Worm (Caenorhabditis elegans): Measurements from ENCODE around the gene sru-18.
"Not testable (repeated sequence)": the region's sequence is repeated elsewhere in the genome, so short reads cannot be mapped to it uniquely, and the experiment has no call there.

Gene sru-18

DNA sequence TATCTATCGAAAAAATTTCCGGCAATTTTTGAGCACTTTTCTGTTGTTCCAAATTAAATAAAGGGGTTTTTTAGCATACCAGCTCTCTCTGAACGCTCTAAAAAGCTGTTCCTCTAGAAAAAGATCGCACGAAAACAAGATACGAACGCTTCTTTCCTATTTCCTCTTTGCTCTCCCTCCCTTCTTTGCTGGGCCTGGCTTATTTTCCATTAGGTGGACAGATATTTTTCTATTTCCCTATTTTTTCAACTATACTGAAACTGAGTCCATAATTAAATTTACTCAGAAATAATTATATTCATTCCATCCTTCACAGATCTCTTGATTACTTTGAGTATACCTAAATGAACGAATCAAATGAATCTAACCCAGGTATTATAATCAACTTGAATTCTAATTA lies at the start of gene sru-18:
sru-18 (plus strand) TSS at position 301 of the 400 bp plus-strand sequence.
- TF ChIP-seq med-1 (GFP tag; optimal IDR thresholded peaks at IDR 0.05; ENCODE audit: insufficient read depth) (no peak), ztf-23 (GFP tag; IDR thresholded peaks at IDR 0.05) (no peak), flt-1 (GFP tag; IDR thresholded peaks at IDR 0.05) (no peak), ref-1 (GFP tag; conservative IDR thresholded peaks at IDR 0.05) (no peak), ztf-29 (GFP tag; IDR thresholded peaks at IDR 0.05) (no peak), T22C8.4 (GFP tag; IDR thresholded peaks at IDR 0.05) (no peak), tab-1 (GFP tag; IDR thresholded peaks at IDR 0.05) (no peak), klf-2 (GFP tag; conservative IDR thresholded peaks at IDR 0.05) (no peak), cog-1 (tag; optimal IDR thresholded peaks at IDR 0.05) (no peak)

ce11 chrIV:12454115-12454514 lies 47.9 kb upstream of the sru-18 start, which contains the start of gene spe-44:
TSS of gene spe-44 (minus strand) at chrIV:12454215.
- TF ChIP-seq ztf-29 (GFP tag; IDR thresholded peaks at IDR 0.05) (no peak), tab-1 (GFP tag; IDR thresholded peaks at IDR 0.05) (no peak), cog-1 (tag; optimal IDR thresholded peaks at IDR 0.05) (no peak), T22C8.4 (GFP tag; IDR thresholded peaks at IDR 0.05) (no peak), flt-1 (GFP tag; IDR thresholded peaks at IDR 0.05) (no peak), med-1 (GFP tag; optimal IDR thresholded peaks at IDR 0.05; ENCODE audit: insufficient read depth) (no peak), ref-1 (GFP tag; conservative IDR thresholded peaks at IDR 0.05) (no peak), klf-2 (GFP tag; conservative IDR thresholded peaks at IDR 0.05) (no peak), ztf-23 (GFP tag; IDR thresholded peaks at IDR 0.05) (no peak)

DNA sequence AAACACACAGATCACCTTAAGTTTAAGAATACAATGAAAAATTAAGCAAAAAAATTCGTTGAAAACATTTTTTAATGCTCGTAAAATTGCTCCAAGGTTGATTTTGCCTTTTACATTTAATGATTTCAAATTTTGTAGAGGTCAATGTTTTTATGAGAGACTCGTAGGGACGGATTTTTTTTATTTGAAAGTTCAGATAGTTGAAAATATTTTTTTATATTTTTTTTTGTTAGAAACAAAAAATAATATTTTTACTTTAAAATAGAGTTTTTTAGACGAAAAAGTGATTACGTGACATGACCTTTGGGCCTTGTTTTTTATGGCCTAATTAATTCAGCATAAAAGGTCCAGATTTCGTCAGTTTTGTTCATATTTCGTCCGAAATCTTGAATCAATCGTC lies 47.3 kb upstream of the sru-18 start, which contains the start of gene smz-1:
smz-1 (plus strand) TSS at position 301 of the 400 bp plus-strand sequence.
- TF ChIP-seq flt-1 (GFP tag; IDR thresholded peaks at IDR 0.05): no peak
- no peak for TF ChIP-seq klf-2 (GFP tag; conservative IDR thresholded peaks at IDR 0.05)
- TF ChIP-seq cog-1 (tag; optimal IDR thresholded peaks at IDR 0.05): no peak
- no peak for TF ChIP-seq ref-1 (GFP tag; conservative IDR thresholded peaks at IDR 0.05)
- TF ChIP-seq T22C8.4 (GFP tag; IDR thresholded peaks at IDR 0.05): no peak
- no peak for TF ChIP-seq tab-1 (GFP tag; IDR thresholded peaks at IDR 0.05)
- no peak for TF ChIP-seq ztf-29 (GFP tag; IDR thresholded peaks at IDR 0.05)
- TF ChIP-seq med-1 (GFP tag; optimal IDR thresholded peaks at IDR 0.05; ENCODE audit: insufficient read depth): no peak
- TF ChIP-seq ztf-23 (GFP tag; IDR thresholded peaks at IDR 0.05): no peak

DNA sequence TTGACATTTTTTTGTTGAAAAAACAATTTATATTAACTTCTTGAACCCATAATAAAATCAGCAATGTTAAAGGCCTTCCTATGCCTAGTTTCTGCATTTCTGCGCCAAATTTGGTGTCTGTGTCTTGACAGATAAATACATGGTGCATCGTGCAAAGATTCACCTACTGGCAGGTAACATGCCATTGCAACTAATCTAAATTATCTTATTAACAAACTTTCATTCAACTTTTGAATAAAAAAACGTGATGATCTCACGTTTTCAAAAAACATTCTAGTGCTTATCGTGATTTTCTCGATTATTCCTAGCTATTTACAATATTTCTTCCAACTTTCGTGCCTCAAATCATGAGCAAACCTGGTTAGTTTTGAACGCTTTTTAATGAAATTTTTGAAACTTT lies 45.4 kb upstream of the sru-18 start, which contains the start of gene C25G4.7:
C25G4.7 (plus strand) TSS at position 301 of the 400 bp plus-strand sequence.
- TF ChIP-seq ztf-23 (GFP tag; IDR thresholded peaks at IDR 0.05): no peak
- no peak for TF ChIP-seq med-1 (GFP tag; optimal IDR thresholded peaks at IDR 0.05; ENCODE audit: insufficient read depth)
- TF ChIP-seq cog-1 (tag; optimal IDR thresholded peaks at IDR 0.05): no peak
- TF ChIP-seq klf-2 (GFP tag; conservative IDR thresholded peaks at IDR 0.05): no peak
- TF ChIP-seq ztf-29 (GFP tag; IDR thresholded peaks at IDR 0.05): no peak
- TF ChIP-seq flt-1 (GFP tag; IDR thresholded peaks at IDR 0.05): no peak
- no peak for TF ChIP-seq T22C8.4 (GFP tag; IDR thresholded peaks at IDR 0.05)
- no peak for TF ChIP-seq tab-1 (GFP tag; IDR thresholded peaks at IDR 0.05)
- no peak for TF ChIP-seq ref-1 (GFP tag; conservative IDR thresholded peaks at IDR 0.05)

- no peak for TF ChIP-seq T22C8.4 (GFP tag; IDR thresholded peaks at IDR 0.05)
- no peak for TF ChIP-seq ztf-29 (GFP tag; IDR thresholded peaks at IDR 0.05)
- no peak for TF ChIP-seq med-1 (GFP tag; optimal IDR thresholded peaks at IDR 0.05; ENCODE audit: insufficient read depth)
- no peak for TF ChIP-seq ztf-23 (GFP tag; IDR thresholded peaks at IDR 0.05)
- TF ChIP-seq cog-1 (tag; optimal IDR thresholded peaks at IDR 0.05): no peak
- TF ChIP-seq klf-2 (GFP tag; conservative IDR thresholded peaks at IDR 0.05): no peak
- TF ChIP-seq tab-1 (GFP tag; IDR thresholded peaks at IDR 0.05): no peak
- no peak for TF ChIP-seq ref-1 (GFP tag; conservative IDR thresholded peaks at IDR 0.05)
- no peak for TF ChIP-seq flt-1 (GFP tag; IDR thresholded peaks at IDR 0.05)
Observed at ce11 chrIV:12463370-12463769, 38.7 kb upstream of the sru-18 start, which contains the start of gene C25G4.8. TSS of gene C25G4.8 (minus strand) at chrIV:12463470.

DNA sequence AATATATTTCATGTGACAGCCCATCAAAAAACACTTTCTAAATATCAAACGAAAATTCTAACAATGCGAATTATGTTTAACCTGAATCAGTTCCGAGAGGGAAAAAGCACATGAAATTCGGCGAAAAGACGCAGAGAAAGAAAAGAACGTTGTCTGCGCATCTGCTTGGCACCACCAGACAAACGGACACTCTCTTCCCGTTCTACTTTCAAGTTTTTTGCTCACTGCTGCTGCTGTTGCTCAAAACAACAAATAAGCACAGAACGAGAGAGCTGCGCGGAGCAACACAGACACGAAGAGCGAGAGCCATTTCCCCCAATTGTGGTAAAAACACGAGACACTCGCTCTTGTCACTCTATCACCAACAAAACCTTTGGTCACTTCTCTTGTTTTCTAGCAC lies 37.2 kb upstream of the sru-18 start:
- TF ChIP-seq ztf-23 (GFP tag; IDR thresholded peaks at IDR 0.05) (no peak), tab-1 (GFP tag; IDR thresholded peaks at IDR 0.05) (no peak), T22C8.4 (GFP tag; IDR thresholded peaks at IDR 0.05) (no peak), ref-1 (GFP tag; conservative IDR thresholded peaks at IDR 0.05) (no peak)

ce11 chrIV:12467761-12468160 lies 34.3 kb upstream of the sru-18 start:
- TF ChIP-seq ref-1 (GFP tag; conservative IDR thresholded peaks at IDR 0.05): no peak
- no peak for TF ChIP-seq tab-1 (GFP tag; IDR thresholded peaks at IDR 0.05)
- TF ChIP-seq klf-2 (GFP tag; conservative IDR thresholded peaks at IDR 0.05): no peak
- TF ChIP-seq med-1 (GFP tag; optimal IDR thresholded peaks at IDR 0.05; ENCODE audit: insufficient read depth): no peak
- no peak for TF ChIP-seq ztf-29 (GFP tag; IDR thresholded peaks at IDR 0.05)
- TF ChIP-seq flt-1 (GFP tag; IDR thresholded peaks at IDR 0.05): no peak
- no peak for TF ChIP-seq cog-1 (tag; optimal IDR thresholded peaks at IDR 0.05)
- TF ChIP-seq T22C8.4 (GFP tag; IDR thresholded peaks at IDR 0.05): no peak

DNA sequence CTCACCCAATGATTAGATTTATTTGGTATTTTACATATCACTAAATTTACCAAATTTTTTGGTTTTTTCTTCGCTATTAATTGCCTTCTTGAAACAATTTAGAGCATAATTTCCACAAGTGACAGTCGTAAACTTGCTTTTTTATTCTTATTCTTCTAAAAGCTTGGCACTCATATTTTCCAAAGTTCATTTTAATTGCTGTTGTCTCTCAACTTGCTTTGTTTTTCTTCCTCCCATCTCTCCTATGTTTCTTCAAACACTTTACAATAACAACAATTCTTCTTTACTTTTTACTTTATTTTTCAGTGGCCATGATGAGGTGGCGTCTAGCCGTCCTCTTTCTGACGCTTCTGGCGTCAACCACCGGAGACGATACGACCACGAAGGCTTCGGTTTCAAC lies 33.7 kb upstream of the sru-18 start, which contains the start of gene igdb-2:
igdb-2 (plus strand) TSS at position 301 of the 400 bp plus-strand sequence.
- TF ChIP-seq med-1 (GFP tag; optimal IDR thresholded peaks at IDR 0.05; ENCODE audit: insufficient read depth) (no peak), ref-1 (GFP tag; conservative IDR thresholded peaks at IDR 0.05) (no peak), tab-1 (GFP tag; IDR thresholded peaks at IDR 0.05) (no peak), T22C8.4 (GFP tag; IDR thresholded peaks at IDR 0.05) (no peak), klf-2 (GFP tag; conservative IDR thresholded peaks at IDR 0.05) (no peak), ztf-23 (GFP tag; IDR thresholded peaks at IDR 0.05) (no peak), cog-1 (tag; optimal IDR thresholded peaks at IDR 0.05) (no peak), ztf-29 (GFP tag; IDR thresholded peaks at IDR 0.05) (no peak), flt-1 (GFP tag; IDR thresholded peaks at IDR 0.05) (no peak)

DNA sequence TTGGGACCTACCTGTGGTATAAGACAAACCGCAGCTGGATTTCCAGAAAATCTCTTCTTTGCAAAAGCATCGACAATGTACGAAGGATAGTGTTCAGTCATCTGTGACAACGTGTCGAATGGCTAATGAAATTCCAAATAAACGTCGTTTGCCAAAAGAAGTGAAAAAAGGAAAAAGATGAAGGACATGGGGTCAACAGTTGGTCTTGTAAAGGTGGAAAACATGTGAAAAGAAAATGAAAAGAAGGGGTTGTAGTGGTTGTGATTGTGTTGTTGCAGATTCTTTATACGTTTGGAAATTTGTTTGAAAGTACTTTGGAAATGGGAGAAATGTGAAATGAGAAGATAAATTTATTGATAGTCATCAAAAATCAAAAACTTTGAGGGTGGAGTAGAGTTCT lies 25.1 kb upstream of the sru-18 start, which contains the start of gene T04A11.1:
T04A11.1 (minus strand) TSS at position 101 of the 400 bp plus-strand sequence.
- TF ChIP-seq T22C8.4 (GFP tag; IDR thresholded peaks at IDR 0.05); ref-1 (GFP tag; conservative IDR thresholded peaks at IDR 0.05); tab-1 (GFP tag; IDR thresholded peaks at IDR 0.05): not testable (repeated sequence)

- not testable (repeated sequence) for TF ChIP-seq med-1 (GFP tag; optimal IDR thresholded peaks at IDR 0.05; ENCODE audit: insufficient read depth); T22C8.4 (GFP tag; IDR thresholded peaks at IDR 0.05); flt-1 (GFP tag; IDR thresholded peaks at IDR 0.05)
Observed at ce11 chrIV:12478711-12479110, 23.3 kb upstream of the sru-18 start, which contains the start of gene igdb-1. TSS of gene igdb-1 (plus strand) at chrIV:12479011.
